Worm (Caenorhabditis elegans) whole organism, L4/young adult: ENCODE data around the gene F53F1.2.

ENCODE experiments used
- W03F9.2 ChIP-seq: fragments of 150-350 bp; optimal IDR thresholded peaks from 2 replicates; lab custom pipeline; 2014; ENCODE audit warnings: missing biosample characterization, missing genetic modification characterization
- dao-5 ChIP-seq: sonication (generic microtip); optimal IDR thresholded peaks from 2 replicates; lab custom pipeline; 2016; ENCODE audit warnings: missing genotype, missing genetic modification characterization, moderate library complexity, missing compliant biosample characterization
- him-1 ChIP-seq: sonication (generic microtip); optimal IDR thresholded peaks from 2 replicates; lab custom pipeline; 2016; ENCODE audit warnings: missing genotype, missing genetic modification reagents, missing genetic modification characterization, missing compliant biosample characterization

Gene F53F1.2

ce11 chrV:13406511-13406910 is at the start of gene F53F1.2:
Gene F53F1.2, plus strand, starts transcription at chrV:13406816.
- TF ChIP-seq him-1 (tag; lab: Kevin White, UChicago) (no peak), W03F9.2 (tag; lab: Kevin White, UChicago) (no peak), dao-5 (no peak)

ce11 chrV:13357652-13358281 is 48.8 kb upstream of the F53F1.2 start, which contains the start of gene F32H5.1:
Gene F32H5.1, minus strand, starts transcription at chrV:13358037.
- TF ChIP-seq him-1 (tag; lab: Kevin White, UChicago) (no peak), W03F9.2 (tag; lab: Kevin White, UChicago) (no peak), dao-5 (no peak)

DNA sequence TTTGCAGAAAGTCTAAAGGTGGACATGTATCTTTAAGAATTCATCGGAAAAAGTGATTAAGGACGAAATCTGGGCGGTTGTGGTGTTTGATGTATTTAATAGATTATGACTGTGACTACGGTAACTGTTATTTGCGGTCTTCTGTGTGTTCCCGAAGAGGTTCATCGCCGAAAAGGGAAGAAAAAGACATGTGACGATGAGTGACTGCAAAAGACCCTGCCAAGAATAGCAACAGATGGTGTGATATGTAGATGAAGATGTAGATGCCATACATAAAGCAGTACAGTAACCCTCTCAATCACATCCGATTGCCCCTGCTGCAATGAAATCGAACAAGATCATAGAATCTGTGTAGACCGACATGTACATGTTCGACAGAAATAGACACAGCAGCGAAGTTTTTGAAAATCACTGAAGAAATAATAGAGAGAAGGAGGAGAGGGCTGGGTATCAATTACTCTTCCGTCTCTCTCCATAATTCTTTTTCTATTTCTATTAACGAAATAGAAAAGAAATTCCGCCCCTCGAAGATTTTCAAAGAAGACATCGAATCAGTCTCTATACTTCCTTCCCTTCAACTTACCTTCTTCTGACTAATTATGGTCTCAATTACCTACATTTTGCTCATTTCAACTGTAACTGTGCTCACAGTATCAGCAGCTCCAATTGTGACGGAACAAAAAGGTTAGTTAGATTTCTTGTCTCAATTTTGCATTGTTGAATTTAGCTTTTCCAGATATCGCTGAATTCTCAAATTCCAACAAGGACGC is 47.6 kb upstream of the F53F1.2 start, which contains the start of gene F32H5.3:
TSS of gene F32H5.3 (plus strand) at position 513 of the 770 bp plus-strand sequence.
- TF ChIP-seq him-1 (tag; lab: Kevin White, UChicago) (no peak), dao-5 (no peak), W03F9.2 (tag; lab: Kevin White, UChicago) (no peak)

DNA sequence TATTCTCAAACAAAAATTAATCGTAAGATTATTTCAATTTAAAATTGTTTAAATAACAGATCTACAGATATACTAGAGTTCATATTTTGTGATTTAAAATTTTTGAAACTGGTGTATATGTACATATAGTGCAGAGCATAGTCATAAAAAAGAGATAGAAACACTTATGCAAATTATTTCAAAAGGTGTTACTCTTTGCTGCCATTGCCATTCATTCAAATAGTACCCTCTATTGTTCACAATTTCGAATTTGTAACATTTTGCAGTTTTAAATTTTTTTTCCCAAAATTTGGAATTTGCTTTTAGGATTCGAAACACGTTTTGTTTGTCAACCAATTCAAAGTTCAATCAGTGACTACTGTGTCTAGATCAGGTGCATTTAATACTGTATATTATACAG is 46.4 kb upstream of the F53F1.2 start, which contains the start of gene F32H5.4:
TSS of gene F32H5.4 (plus strand) at position 301 of the 400 bp plus-strand sequence.
- TF ChIP-seq dao-5 (no peak), him-1 (tag; lab: Kevin White, UChicago) (no peak), W03F9.2 (tag; lab: Kevin White, UChicago) (no peak)

ce11 chrV:13363415-13363814 is 43.2 kb upstream of the F53F1.2 start, which contains the start of gene srg-46:
Gene srg-46, plus strand, starts transcription at chrV:13363715.
- no peak for TF ChIP-seq dao-5
- TF ChIP-seq W03F9.2 (tag; lab: Kevin White, UChicago), result no peak
- no peak for TF ChIP-seq him-1 (tag; lab: Kevin White, UChicago)

ce11 chrV:13364227-13364626 is 42.4 kb upstream of the F53F1.2 start:
- no peak for TF ChIP-seq him-1 (tag; lab: Kevin White, UChicago)
- TF ChIP-seq W03F9.2 (tag; lab: Kevin White, UChicago), result no peak
- TF ChIP-seq dao-5, result no peak

DNA sequence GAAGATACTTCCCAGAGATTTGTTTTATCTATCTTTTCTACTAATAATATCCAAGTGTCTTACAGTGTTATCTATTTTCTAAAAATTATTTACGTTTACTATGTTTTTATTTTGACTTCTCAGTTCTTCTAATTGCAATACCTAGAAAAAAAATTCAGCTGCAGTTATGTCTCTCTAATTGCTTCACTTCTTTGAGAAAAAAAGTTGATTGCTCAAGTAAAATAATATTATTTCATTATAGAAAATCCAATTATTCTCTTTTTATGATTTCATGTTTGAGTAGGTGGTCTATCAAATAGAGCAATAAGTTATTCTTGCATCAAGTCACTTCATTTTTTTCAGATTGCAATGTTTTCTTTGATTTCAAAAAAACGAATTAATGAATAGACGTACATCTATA is 40.1 kb upstream of the F53F1.2 start:
- TF ChIP-seq dao-5 (no peak), him-1 (tag; lab: Kevin White, UChicago) (no peak), W03F9.2 (tag; lab: Kevin White, UChicago) (no peak)

DNA sequence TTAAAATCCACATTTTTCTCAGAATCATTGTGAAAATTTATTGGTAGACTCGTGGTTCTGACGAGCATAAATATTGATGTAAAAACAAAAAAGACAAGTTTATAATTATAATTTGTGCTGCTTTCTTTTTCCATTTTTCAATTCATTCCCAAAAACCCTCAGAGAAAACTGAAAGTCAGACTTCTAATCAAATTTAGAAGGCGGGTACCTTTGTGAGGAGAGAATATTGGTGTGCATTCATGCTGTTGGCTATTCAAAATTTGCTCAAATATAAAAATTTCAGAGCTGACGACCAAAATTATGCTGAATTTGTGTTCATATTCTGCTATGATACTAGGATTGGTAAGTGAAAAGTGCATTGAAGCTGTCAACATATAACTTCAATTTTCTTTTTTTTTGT is 39.6 kb upstream of the F53F1.2 start, which contains the start of gene srx-125:
TSS of gene srx-125 (plus strand) at position 301 of the 400 bp plus-strand sequence.
- TF ChIP-seq dao-5, result no peak

- TF ChIP-seq him-1 (tag; lab: Kevin White, UChicago), result no peak
- no peak for TF ChIP-seq dao-5
- no peak for TF ChIP-seq W03F9.2 (tag; lab: Kevin White, UChicago)
Measured at ce11 chrV:13369663-13370062, 37.0 kb upstream of the F53F1.2 start.

- no peak for TF ChIP-seq dao-5
- TF ChIP-seq him-1 (tag; lab: Kevin White, UChicago), result no peak
- no peak for TF ChIP-seq W03F9.2 (tag; lab: Kevin White, UChicago)
Measured at ce11 chrV:13370265-13370664, 36.4 kb upstream of the F53F1.2 start.

ce11 chrV:13371336-13371735 is 35.3 kb upstream of the F53F1.2 start:
- TF ChIP-seq dao-5, result no peak
- no peak for TF ChIP-seq W03F9.2 (tag; lab: Kevin White, UChicago)
- TF ChIP-seq him-1 (tag; lab: Kevin White, UChicago), result no peak

DNA sequence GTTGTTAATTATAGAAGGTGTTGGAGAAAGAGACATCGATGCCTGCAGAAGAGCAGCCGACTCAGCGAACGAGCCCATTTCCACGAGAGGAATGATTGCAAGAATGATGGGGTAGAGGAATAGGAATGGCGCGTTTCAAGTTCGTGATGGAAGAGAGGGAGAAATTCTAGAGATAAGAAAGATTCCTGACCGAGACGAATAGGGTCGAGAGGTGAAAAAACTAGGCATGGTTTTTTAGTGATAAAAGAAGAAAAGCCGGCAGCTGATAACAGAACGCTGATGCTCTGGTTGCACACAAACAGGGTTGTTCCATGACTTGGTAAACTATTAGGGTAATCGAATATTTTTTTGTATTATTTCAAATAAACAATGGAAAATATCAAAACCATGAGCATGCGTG is 33.8 kb upstream of the F53F1.2 start:
- TF ChIP-seq dao-5 (no peak), W03F9.2 (tag; lab: Kevin White, UChicago) (no peak), him-1 (tag; lab: Kevin White, UChicago) (no peak)

ce11 chrV:13373643-13374042 is 33.0 kb upstream of the F53F1.2 start:
- TF ChIP-seq W03F9.2 (tag; lab: Kevin White, UChicago) (no peak), him-1 (tag; lab: Kevin White, UChicago) (no peak), dao-5 (no peak)

ce11 chrV:13374532-13374931 is 32.1 kb upstream of the F53F1.2 start:
- TF ChIP-seq him-1 (tag; lab: Kevin White, UChicago) (no peak), W03F9.2 (tag; lab: Kevin White, UChicago) (no peak), dao-5 (no peak)
